Fruit fly (Drosophila melanogaster) whole organism, prepupa: ENCODE data around the gene SP1029.
A peak's percentile ranks its signal among the peaks of the same experiment; 100 is the strongest.

Experiments
- CG6163 ChIP-seq: fragments of 200-800 bp; sonication (Bioruptor generic); IDR thresholded peaks from 3 replicates; pipeline ENCODE4 v1.3.6; 2022; ENCODE audit warnings: missing biosample characterization, missing genetic modification characterization
- Eip78C ChIP-seq: fragments of 200-800 bp; sonication (Bioruptor generic); peaks from one replicate; lab custom pipeline; 2016; ENCODE audit warnings: missing biosample characterization, missing genetic modification characterization
- dac ChIP-seq: fragments of 200-800 bp; sonication (Bioruptor generic); optimal IDR thresholded peaks from 2 replicates; lab custom pipeline; 2017; ENCODE audit warnings: missing biosample characterization, mild to moderate bottlenecking, missing genetic modification characterization
- esn ChIP-seq: fragments of 200-800 bp; sonication (Bioruptor generic); optimal IDR thresholded peaks from 2 replicates; lab custom pipeline; 2016; ENCODE audit warnings: missing biosample characterization, mild to moderate bottlenecking, missing genetic modification characterization, moderate library complexity
- fd85E ChIP-seq: fragments of 200-800 bp; sonication (Bioruptor generic); optimal IDR thresholded peaks from 3 replicates; lab custom pipeline; 2016; ENCODE audit warnings: missing biosample characterization, missing genetic modification characterization
- spab ChIP-seq: fragments of 200-800 bp; sonication (Bioruptor generic); optimal IDR thresholded peaks from 2 replicates; lab custom pipeline; 2017; ENCODE audit warnings: missing biosample characterization, mild to moderate bottlenecking, missing genetic modification characterization, missing genetic modification reagents
- svp ChIP-seq: fragments of 200-800 bp; sonication (Bioruptor generic); peaks from one replicate; lab custom pipeline; 2016; ENCODE audit warnings: missing biosample characterization, missing genetic modification characterization

- TF ChIP-seq Eip78C (peak; percentile 91), esn (GFP tag; lab: Kevin White, UChicago) (peak; percentile 72), svp (peak; percentile 73), CG6163 (GFP tag; lab: Robert Waterston, UW) (peak; percentile 93), spab (peak; percentile 73), fd85E (GFP tag; lab: Kevin White, UChicago) (no peak), dac (GFP tag; lab: Kevin White, UChicago) (peak; percentile 88)
These were observed 42.3 kb downstream of the SP1029 start for dm6 chr3R:29207996-29208395.
